Fruit fly (Drosophila melanogaster) whole organism, prepupa: ENCODE data around the gene mRpS30.
"Not testable (repeated sequence)": the region's sequence is repeated elsewhere in the genome, so short reads cannot be mapped to it uniquely, and the experiment has no call there.

Experiments
- CG11902 ChIP-seq: fragments of 200-800 bp; sonication (Bioruptor generic); optimal IDR thresholded peaks from 3 replicates; lab custom pipeline; 2016; ENCODE audit warnings: missing biosample characterization, missing genetic modification characterization
- Gug ChIP-seq: fragments of 200-800 bp; sonication (Bioruptor generic); IDR thresholded peaks from 2 replicates; pipeline ENCODE4 v1.3.6; 2022; ENCODE audit warnings: missing biosample characterization, missing genetic modification characterization
- Sox102F ChIP-seq: fragments of 200-800 bp; sonication (Bioruptor generic); optimal IDR thresholded peaks from 2 replicates; lab custom pipeline; 2016; ENCODE audit warnings: missing biosample characterization, mild to moderate bottlenecking, missing genetic modification characterization
- topi ChIP-seq: fragments of 200-800 bp; sonication (Bioruptor generic); optimal IDR thresholded peaks from 3 replicates; lab custom pipeline; 2016; ENCODE audit warnings: missing biosample characterization, missing genetic modification characterization
- vri ChIP-seq: fragments of 200-800 bp; sonication (Bioruptor generic); optimal IDR thresholded peaks from 3 replicates; lab custom pipeline; 2016; ENCODE audit warnings: missing biosample characterization, mild to moderate bottlenecking, missing genetic modification characterization

DNA sequence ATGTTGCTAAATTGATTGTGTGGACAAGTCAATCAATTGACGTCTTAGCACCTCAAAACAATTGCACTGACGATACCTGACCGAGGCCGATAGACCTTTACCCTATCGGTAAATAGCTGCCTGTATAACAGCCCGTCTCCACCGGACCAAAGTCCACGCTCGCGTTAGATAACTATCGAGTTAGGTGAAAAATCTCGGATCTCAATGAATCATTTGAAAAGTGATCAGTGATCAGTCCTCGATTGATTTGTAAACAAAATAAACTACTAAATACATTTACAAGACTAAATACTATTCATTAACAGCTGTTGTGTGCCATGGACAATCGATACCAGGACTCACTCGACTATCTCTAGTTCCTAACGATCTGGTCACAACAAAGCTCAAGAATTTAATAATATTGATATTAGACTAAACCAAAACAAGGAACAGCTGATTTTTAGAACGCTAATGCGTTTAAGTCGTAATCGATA lies 13.3 kb downstream of the mRpS30 start, which contains the start of the genes sordd2 and CG15602:
- TF ChIP-seq CG11902; topi; vri (GFP tag; lab: Kevin White, UChicago); Gug; Sox102F: not testable (repeated sequence)
